Fruit fly (Drosophila melanogaster) whole organism, embryonic: ENCODE results near the gene CG43954.
A peak's percentile ranks its signal among the peaks of the same experiment; 100 is the strongest.

Experiments
- CG10462 ChIP-seq: fragments of 200-800 bp; sonication (Bioruptor generic); optimal IDR thresholded peaks from 2 replicates; lab custom pipeline; 2016; ENCODE audit warnings: missing biosample characterization, missing genetic modification characterization
- CG10979 ChIP-seq: fragments of 200-800 bp; sonication (Bioruptor generic); optimal IDR thresholded peaks from 2 replicates; lab custom pipeline; 2018; ENCODE audit warnings: missing biosample characterization, mild to moderate bottlenecking, missing genetic modification characterization, moderate library complexity
- CG12299 ChIP-seq: fragments of 200-800 bp; sonication (Bioruptor generic); optimal IDR thresholded peaks from 2 replicates; lab custom pipeline; 2018; ENCODE audit warnings: missing biosample characterization, mild to moderate bottlenecking, missing genetic modification characterization
- CG14014 ChIP-seq: fragments of 200-800 bp; sonication (Bioruptor generic); IDR thresholded peaks from 2 replicates; pipeline ENCODE4 v1.3.6; 2022; ENCODE audit warnings: missing biosample characterization, missing genetic modification characterization
- CG1603 ChIP-seq: fragments of 200-800 bp; sonication (Bioruptor generic); optimal IDR thresholded peaks from 2 replicates; lab custom pipeline; 2019; ENCODE audit warnings: missing biosample characterization, mild to moderate bottlenecking, missing genetic modification characterization, moderate library complexity
- CG17328 ChIP-seq: fragments of 200-800 bp; sonication (Bioruptor generic); IDR thresholded peaks from 2 replicates; pipeline ENCODE4 v1.3.6; 2022; ENCODE audit warnings: missing biosample characterization, missing genetic modification characterization
- CG18011 ChIP-seq: fragments of 200-800 bp; sonication (Bioruptor generic); optimal IDR thresholded peaks from 2 replicates; lab custom pipeline; 2017; ENCODE audit warnings: missing biosample characterization, missing genetic modification characterization, mild to moderate bottlenecking, moderate library complexity, missing genotype
- CG18262 ChIP-seq: fragments of 200-800 bp; optimal IDR thresholded peaks from 3 replicates; lab custom pipeline; 2019; ENCODE audit warnings: missing biosample characterization, mild to moderate bottlenecking, missing genetic modification characterization, moderate library complexity
- CG18619 ChIP-seq: fragments of 200-800 bp; sonication (Bioruptor generic); optimal IDR thresholded peaks from 3 replicates; lab custom pipeline; 2017; ENCODE audit warnings: missing biosample characterization, mild to moderate bottlenecking, missing genetic modification characterization
- CG2202 ChIP-seq: fragments of 200-800 bp; sonication (Bioruptor generic); optimal IDR thresholded peaks from 2 replicates; lab custom pipeline; 2018; ENCODE audit warnings: missing biosample characterization, mild to moderate bottlenecking, missing genetic modification characterization
- CG2875 ChIP-seq: fragments of 200-800 bp; sonication (Bioruptor generic); optimal IDR thresholded peaks from 2 replicates; lab custom pipeline; 2017; ENCODE audit warnings: missing biosample characterization, mild to moderate bottlenecking, missing genetic modification characterization, missing genetic modification reagents
- CG31441 ChIP-seq: fragments of 200-800 bp; sonication (Bioruptor generic); IDR thresholded peaks from 2 replicates; pipeline ENCODE4 v1.3.6; 2022; ENCODE audit warnings: missing biosample characterization, missing genetic modification characterization
- CG3163 ChIP-seq: fragments of 200-800 bp; sonication (Bioruptor generic); optimal IDR thresholded peaks from 3 replicates; lab custom pipeline; 2016; ENCODE audit warnings: missing biosample characterization, missing genetic modification characterization
- CG3726 ChIP-seq: fragments of 200-800 bp; sonication (Bioruptor generic); IDR thresholded peaks from 3 replicates; pipeline ENCODE4, ENCODE4 v1.3.6; 2022; ENCODE audit warnings: missing biosample characterization, missing genetic modification characterization
- CG42726 ChIP-seq: fragments of 200-800 bp; sonication (Bioruptor generic); IDR thresholded peaks from 2 replicates; pipeline ENCODE4 v1.3.6; 2022; ENCODE audit warnings: missing biosample characterization, missing genetic modification characterization; ENCODE audit not compliant: partially characterized antibody
- CG4424 ChIP-seq: fragments of 200-800 bp; sonication (Bioruptor generic); optimal IDR thresholded peaks from 3 replicates; lab custom pipeline; 2016; ENCODE audit warnings: missing biosample characterization, missing genetic modification characterization
- CG4617 ChIP-seq: fragments of 200-800 bp; sonication (Bioruptor generic); optimal IDR thresholded peaks from 3 replicates; lab custom pipeline; 2016; ENCODE audit warnings: missing biosample characterization, missing genetic modification characterization, borderline replicate concordance
- CG4730 ChIP-seq: fragments of 200-800 bp; sonication (Bioruptor generic); IDR thresholded peaks from 2 replicates; pipeline ENCODE4 v1.3.6; 2022; ENCODE audit warnings: missing biosample characterization, missing genetic modification characterization
- CG6175 ChIP-seq: fragments of 200-800 bp; sonication (Bioruptor generic); IDR thresholded peaks from 3 replicates; pipeline ENCODE4 v1.3.6; 2022; ENCODE audit warnings: missing biosample characterization, missing genetic modification characterization
- Dad ChIP-seq: fragments of 200-800 bp; sonication (Bioruptor generic); optimal IDR thresholded peaks from 3 replicates; lab custom pipeline; 2016; ENCODE audit warnings: missing biosample characterization, missing genetic modification characterization
- Hey ChIP-seq: fragments of 200-800 bp; sonication (Bioruptor generic); optimal IDR thresholded peaks from 3 replicates; lab custom pipeline; 2018; ENCODE audit warnings: missing biosample characterization, mild to moderate bottlenecking, missing genetic modification characterization
- Hr51 ChIP-seq, 2 experiments: fragments of 200-800 bp; sonication (Bioruptor generic); optimal IDR thresholded peaks; 2 replicates in 1 of 2; 3 replicates in 1 of 2; lab custom pipeline; 2016 to 2018; ENCODE audit warnings: missing biosample characterization in 2 of 2, missing genetic modification characterization in 2 of 2, mild to moderate bottlenecking in 1 of 2, moderate library complexity in 1 of 2
- Jarid2 ChIP-seq: fragments of 200-800 bp; sonication (Bioruptor generic); optimal IDR thresholded peaks from 3 replicates; lab custom pipeline; 2017; ENCODE audit warnings: mild to moderate bottlenecking, missing biosample characterization, missing genetic modification reagents, missing genetic modification characterization
- Lim3 ChIP-seq: fragments of 200-800 bp; sonication (Bioruptor generic); IDR thresholded peaks from 2 replicates; pipeline ENCODE4 v1.3.6; 2022; ENCODE audit warnings: missing biosample characterization, missing genetic modification characterization
- MTF-1 ChIP-seq: fragments of 200-800 bp; sonication (Bioruptor generic); optimal IDR thresholded peaks from 2 replicates; lab custom pipeline; 2018; ENCODE audit warnings: missing biosample characterization, mild to moderate bottlenecking, missing genetic modification characterization, borderline replicate concordance
- Med ChIP-seq: fragments of 200-800 bp; sonication (Bioruptor generic); peaks from one replicate; lab custom pipeline; 2016; ENCODE audit warnings: missing biosample characterization, missing genetic modification characterization, mild to moderate bottlenecking, inconsistent platforms, moderate library complexity
- NfI ChIP-seq: fragments of 200-800 bp; sonication (Bioruptor generic); optimal IDR thresholded peaks from 3 replicates; lab custom pipeline; 2018; ENCODE audit warnings: missing biosample characterization, mild to moderate bottlenecking, missing genetic modification characterization, moderate library complexity
- Oaz ChIP-seq: fragments of 200-800 bp; sonication (Bioruptor generic); IDR thresholded peaks from 2 replicates; pipeline ENCODE4 v1.3.6; 2022; ENCODE audit warnings: missing biosample characterization, missing genetic modification characterization
- Oli ChIP-seq: fragments of 200-800 bp; sonication (Bioruptor generic); optimal IDR thresholded peaks from 2 replicates; lab custom pipeline; 2018; ENCODE audit warnings: missing biosample characterization, mild to moderate bottlenecking, missing genetic modification characterization, moderate library complexity
- Rfx ChIP-seq: fragments of 200-800 bp; sonication (Bioruptor generic); IDR thresholded peaks from 2 replicates; pipeline ENCODE4 v1.3.6; 2022; ENCODE audit warnings: missing biosample characterization, missing genetic modification characterization
- Rx ChIP-seq: fragments of 200-800 bp; sonication (Bioruptor generic); IDR thresholded peaks from 2 replicates; pipeline ENCODE4 v1.3.6; 2022; ENCODE audit warnings: missing biosample characterization, missing genetic modification characterization
- Ssrp ChIP-seq: fragments of 200-800 bp; sonication (Bioruptor generic); optimal IDR thresholded peaks from 2 replicates; lab custom pipeline; 2018; ENCODE audit warnings: missing biosample characterization, mild to moderate bottlenecking, missing genetic modification characterization, moderate library complexity
- Trl ChIP-seq, 3 experiments: fragments of >200 bp in 2 of 3; fragments of 200-800 bp in 1 of 3; sonication (Bioruptor generic) in 1 of 3; optimal IDR thresholded peaks; 2 replicates in 1 of 3; 3 replicates in 2 of 3; lab custom pipeline; 2016 to 2017; ENCODE audit warnings: missing biosample characterization in 1 of 3, missing genetic modification characterization in 1 of 3
- Xbp1 ChIP-seq: fragments of 200-800 bp; sonication (Bioruptor generic); optimal IDR thresholded peaks from 3 replicates; lab custom pipeline; 2016; ENCODE audit warnings: missing biosample characterization, mild to moderate bottlenecking, missing genetic modification characterization
- Xrp1 ChIP-seq: fragments of 200-800 bp; sonication (Bioruptor generic); IDR thresholded peaks from 2 replicates; pipeline ENCODE4 v1.3.6; 2022; ENCODE audit warnings: missing biosample characterization, missing genetic modification characterization
- br ChIP-seq: fragments of >200 bp; optimal IDR thresholded peaks from 2 replicates; lab custom pipeline; 2017
- bsh ChIP-seq, 2 experiments: fragments of 200-800 bp; sonication (Bioruptor generic); optimal IDR thresholded peaks; 2 replicates each; lab custom pipeline; 2017 to 2018; ENCODE audit warnings: mild to moderate bottlenecking in 2 of 2, missing biosample characterization in 2 of 2, missing genetic modification characterization in 2 of 2, moderate library complexity in 1 of 2
- btn ChIP-seq: fragments of 200-800 bp; sonication (Bioruptor generic); optimal IDR thresholded peaks from 2 replicates; lab custom pipeline; 2016; ENCODE audit warnings: missing biosample characterization, missing genetic modification characterization
- chm ChIP-seq: fragments of 200-800 bp; sonication (Bioruptor generic); IDR thresholded peaks from 2 replicates; pipeline ENCODE4 v1.3.6; 2022; ENCODE audit warnings: missing biosample characterization, missing genetic modification characterization
- crc ChIP-seq: fragments of 200-800 bp; sonication (Bioruptor generic); optimal IDR thresholded peaks from 2 replicates; lab custom pipeline; 2016; ENCODE audit warnings: missing biosample characterization, missing genetic modification characterization
- dysf ChIP-seq: fragments of 200-800 bp; sonication (Bioruptor generic); IDR thresholded peaks from 3 replicates; pipeline ENCODE4 v1.3.6; 2022; ENCODE audit warnings: missing biosample characterization, missing genetic modification characterization
- gem ChIP-seq: fragments of 200-800 bp; sonication (Bioruptor generic); optimal IDR thresholded peaks from 2 replicates; lab custom pipeline; 2019; ENCODE audit warnings: missing biosample characterization, mild to moderate bottlenecking, missing genetic modification characterization, moderate library complexity
- her ChIP-seq: fragments of 200-800 bp; sonication (Bioruptor generic); optimal IDR thresholded peaks from 2 replicates; lab custom pipeline; 2016; ENCODE audit warnings: missing biosample characterization, missing genetic modification characterization
- ken ChIP-seq: fragments of 200-800 bp; sonication (Bioruptor generic); IDR thresholded peaks from 3 replicates; pipeline ENCODE4 v1.3.6; 2022; ENCODE audit warnings: missing biosample characterization, missing genetic modification characterization
- mirr ChIP-seq: fragments of 200-800 bp; sonication (Bioruptor generic); optimal IDR thresholded peaks from 3 replicates; lab custom pipeline; 2018; ENCODE audit warnings: missing biosample characterization, mild to moderate bottlenecking, missing genetic modification characterization
- pnt ChIP-seq: fragments of 200-800 bp; sonication (Bioruptor generic); optimal IDR thresholded peaks from 3 replicates; lab custom pipeline; 2016; ENCODE audit warnings: missing biosample characterization, missing genetic modification characterization
- pum ChIP-seq: fragments of 200-800 bp; sonication (Bioruptor generic); optimal IDR thresholded peaks from 2 replicates; lab custom pipeline; 2016; ENCODE audit warnings: missing biosample characterization, missing genetic modification characterization
- schlank ChIP-seq: fragments of 200-800 bp; sonication (Bioruptor generic); optimal IDR thresholded peaks from 2 replicates; lab custom pipeline; 2018; ENCODE audit warnings: missing biosample characterization, mild to moderate bottlenecking, missing genetic modification characterization
- tio ChIP-seq: fragments of 200-800 bp; sonication (Bioruptor generic); optimal IDR thresholded peaks from 2 replicates; lab custom pipeline; 2017; ENCODE audit warnings: missing biosample characterization, missing genetic modification characterization, inconsistent platforms
- vnd ChIP-seq: fragments of 200-800 bp; sonication (Bioruptor generic); IDR thresholded peaks from 3 replicates; pipeline ENCODE4 v1.3.6; 2022; ENCODE audit warnings: missing biosample characterization, missing genetic modification characterization; ENCODE audit not compliant: partially characterized antibody
- zfh1 ChIP-seq: fragments of 200-800 bp; sonication (Bioruptor generic); IDR thresholded peaks from 3 replicates; pipeline ENCODE4 v1.3.6; 2022; ENCODE audit warnings: missing biosample characterization, missing genetic modification characterization

Gene CG43954

DNA sequence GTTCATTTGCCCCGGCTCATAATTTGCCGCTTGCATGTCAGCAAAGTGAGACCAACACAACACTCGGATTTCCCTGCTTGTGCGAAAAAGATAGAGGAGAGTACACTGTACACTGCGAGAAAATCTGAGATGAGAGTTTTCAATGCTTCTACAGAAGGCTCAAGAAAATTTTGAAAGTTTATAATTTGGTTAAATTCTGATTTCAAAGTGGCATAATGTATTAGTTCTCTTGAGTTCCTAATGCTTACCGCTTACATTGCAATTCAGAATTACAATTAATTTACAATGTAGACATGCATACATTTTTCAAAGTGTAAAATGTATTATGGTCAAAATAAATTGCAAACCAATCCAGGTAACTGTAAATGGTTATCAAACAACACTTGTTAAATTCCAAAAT, 68.5 kb downstream of the CG43954 start (continued):
- TF ChIP-seq CG10462 (GFP tag; lab: Kevin White, UChicago): no peak
- 0 out of 2 replicates have a peak, but pooled peaks have one; percentile 27 for TF ChIP-seq CG42726 (GFP tag; lab: Robert Waterston, UW)
- TF ChIP-seq Hr51 (GFP tag; optimal IDR thresholded peaks at IDR 0.05; lab: Kevin White, UChicago): peak in 1 of 2 experiments; percentile 12
- no peak for TF ChIP-seq her
- no peak for TF ChIP-seq CG2875
- TF ChIP-seq pum: peak; percentile 2
- TF ChIP-seq Oaz (GFP tag; lab: Robert Waterston, UW): no peak
- no peak for TF ChIP-seq CG4424 (GFP tag; lab: Kevin White, UChicago)
- TF ChIP-seq Jarid2 (GFP tag; lab: Kevin White, UChicago): no peak
- TF ChIP-seq CG2202 (tag; lab: Kevin White, UChicago): no peak
- TF ChIP-seq bsh (GFP tag; optimal IDR thresholded peaks at IDR 0.05; lab: Kevin White, UChicago): peak in 1 of 2 experiments; percentile 16
- 0 out of 2 replicates have a peak, but pooled peaks have one; percentile 31 for TF ChIP-seq CG31441 (GFP tag; lab: Robert Waterston, UW)
- peak; percentile 5 for TF ChIP-seq Oli
- no peak for TF ChIP-seq CG4730 (GFP tag; lab: Robert Waterston, UW)
- TF ChIP-seq gem: peak; percentile 28
- TF ChIP-seq CG1603 (tag; lab: Kevin White, UChicago): no peak
- TF ChIP-seq Xrp1: peak; percentile 49; the same call in 1 of the 2 replicates
- peak; percentile 51 for TF ChIP-seq CG10979 (tag; lab: Kevin White, UChicago)

DNA sequence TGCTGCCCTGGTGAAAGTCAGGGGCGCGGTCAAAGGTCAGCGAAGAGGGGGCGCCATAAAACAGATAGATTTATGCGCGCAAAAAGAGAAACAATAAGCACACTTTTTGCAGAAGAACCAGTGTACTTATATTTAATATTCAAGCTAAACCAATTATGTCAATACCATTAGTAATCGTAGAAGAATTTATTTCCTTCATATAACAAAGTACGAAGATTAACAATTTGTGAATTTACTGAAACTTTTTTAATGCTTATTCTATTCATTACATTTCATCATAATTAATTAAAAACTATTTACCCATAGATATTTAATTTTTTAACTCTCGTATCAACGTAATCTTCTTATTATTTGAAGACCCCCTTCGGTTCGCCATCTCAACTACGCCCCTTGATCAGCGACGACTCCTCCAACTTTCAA, 69.4 kb downstream of the CG43954 start:
- TF ChIP-seq CG4617 (GFP tag; lab: Kevin White, UChicago) (no peak), br (lab: Kevin White, UChicago) (no peak), crc (GFP tag; lab: Kevin White, UChicago) (no peak), Hey (tag; lab: Kevin White, UChicago) (no peak), chm (GFP tag; lab: Robert Waterston, UW) (no peak), CG17328 (GFP tag; lab: Robert Waterston, UW) (no peak), Trl (optimal IDR thresholded peaks at IDR 0.05; lab: Kevin White, UChicago) (no peak), Trl (GFP tag; optimal IDR thresholded peaks at IDR 0.05; lab: Kevin White, UChicago) (peak; percentile 19), CG18619 (GFP tag; lab: Kevin White, UChicago) (peak; percentile 23), NfI (peak; percentile 15), tio (GFP tag; lab: Kevin White, UChicago) (peak; percentile 53), dysf (GFP tag; lab: Robert Waterston, UW) (no peak), schlank (tag; lab: Kevin White, UChicago) (no peak), Xbp1 (peak; percentile 63), MTF-1 (GFP tag; lab: Kevin White, UChicago) (no peak), Lim3 (GFP tag; lab: Robert Waterston, UW) (no peak), CG14014 (GFP tag; lab: Robert Waterston, UW) (no peak), CG3726 (GFP tag; lab: Robert Waterston, UW) (no peak), Med (GFP tag; lab: Kevin White, UChicago) (peak; percentile 23), ken (GFP tag; lab: Robert Waterston, UW) (peak; percentile 27; the same call in 2 of the 3 replicates), CG12299 (no peak), CG6175 (no peak), zfh1 (GFP tag; lab: Robert Waterston, UW) (peak; percentile 63; the same call in 1 of the 3 replicates), Ssrp (tag; lab: Kevin White, UChicago) (peak; percentile 82), mirr (no peak), CG3163 (GFP tag; lab: Kevin White, UChicago) (no peak), CG18011 (GFP tag; lab: Kevin White, UChicago) (no peak), Rfx (GFP tag; lab: Robert Waterston, UW) (no peak), CG18262 (peak; percentile 92), vnd (GFP tag; lab: Robert Waterston, UW) (no peak), Rx (GFP tag; lab: Robert Waterston, UW) (peak; percentile 38), Dad (GFP tag; lab: Kevin White, UChicago) (no peak), pnt (GFP tag; lab: Kevin White, UChicago) (peak; percentile 30), btn (no peak)
